Worm (Caenorhabditis elegans) whole organism, L1 larva: ENCODE results near the gene heri-1.
A peak's percentile ranks its signal among the peaks of the same experiment; 100 is the strongest.

Source experiments
- C04F5.9 ChIP-seq: sonication (generic microtip); optimal IDR thresholded peaks from 2 replicates; lab custom pipeline; 2016; ENCODE audit warnings: missing genetic modification characterization, missing compliant biosample characterization
- F16B12.6 ChIP-seq: fragments of 150-350 bp; optimal IDR thresholded peaks from 2 replicates; lab custom pipeline; 2014; ENCODE audit warnings: missing biosample characterization, missing genetic modification characterization
- alr-1 ChIP-seq: fragments of 200-800 bp; sonication (Bioruptor generic); optimal IDR thresholded peaks from 2 replicates; lab custom pipeline; 2018; ENCODE audit warnings: borderline replicate concordance, mild to moderate bottlenecking, missing genetic modification characterization, missing compliant biosample characterization
- ama-1 ChIP-seq: fragments of 150-350 bp; optimal IDR thresholded peaks from 2 replicates; lab custom pipeline; 2014
- ceh-90 ChIP-seq: sonication (generic microtip); optimal IDR thresholded peaks from 2 replicates; lab custom pipeline; 2016; ENCODE audit warnings: missing genetic modification characterization, missing compliant biosample characterization
- ces-1 ChIP-seq: fragments of 150-350 bp; optimal IDR thresholded peaks from 2 replicates; lab custom pipeline; 2014; ENCODE audit warnings: missing biosample characterization, missing genetic modification reagents, missing genetic modification characterization
- dpl-1 ChIP-seq, 3 experiments: fragments of 150-350 bp in 2 of 3; sonication (generic microtip) in 1 of 3; optimal IDR thresholded peaks; 2 replicates each; lab custom pipeline; 2014 to 2017; ENCODE audit warnings: missing biosample characterization in 3 of 3, missing genetic modification characterization in 3 of 3, missing genetic modification reagents in 3 of 3
- dsc-1 ChIP-seq: sonication (generic microtip); optimal IDR thresholded peaks from 2 replicates; lab custom pipeline; 2016; ENCODE audit warnings: mild to moderate bottlenecking, missing genetic modification characterization, missing compliant biosample characterization
- efl-3 ChIP-seq: fragments of 200-800 bp; sonication (Bioruptor generic); optimal IDR thresholded peaks from 2 replicates; lab custom pipeline; 2018; ENCODE audit warnings: mild to moderate bottlenecking, missing genetic modification characterization, missing compliant biosample characterization
- egl-13 ChIP-seq: sonication (generic microtip); optimal IDR thresholded peaks from 2 replicates; lab custom pipeline; 2016; ENCODE audit warnings: missing genotype, missing genetic modification reagents, missing genetic modification characterization, missing compliant biosample characterization
- egl-27 ChIP-seq, 2 experiments: fragments of 150-350 bp in 1 of 2; sonication (generic microtip); optimal IDR thresholded peaks; 3 replicates each; lab custom pipeline; 2017 to 2018; ENCODE audit warnings: missing biosample characterization in 2 of 2, missing genetic modification characterization in 2 of 2, missing genetic modification reagents in 2 of 2
- elt-2 ChIP-seq: sonication (generic microtip); optimal IDR thresholded peaks from 2 replicates; lab custom pipeline; 2016; ENCODE audit warnings: missing genetic modification characterization, mild to moderate bottlenecking, inconsistent platforms, missing compliant biosample characterization, missing genetic modification reagents
- elt-3 ChIP-seq, 6 experiments: fragments of 150-350 bp in 1 of 6; sonication (generic microtip); optimal IDR thresholded peaks; 2 replicates each; lab custom pipeline; 2017 to 2018; ENCODE audit warnings: missing biosample characterization in 6 of 6, missing genetic modification characterization in 6 of 6, inconsistent platforms in 1 of 6
- fkh-10 ChIP-seq: sonication (generic microtip); optimal IDR thresholded peaks from 2 replicates; lab custom pipeline; 2017; ENCODE audit warnings: missing biosample characterization, missing genetic modification reagents, missing genetic modification characterization
- fkh-4 ChIP-seq: sonication (generic microtip); optimal IDR thresholded peaks from 2 replicates; lab custom pipeline; 2016; ENCODE audit warnings: missing compliant biosample characterization, missing genetic modification characterization, borderline replicate concordance
- hlh-17 ChIP-seq: fragments of 200-800 bp; sonication (Bioruptor generic); optimal IDR thresholded peaks from 2 replicates; lab custom pipeline; 2018; ENCODE audit warnings: missing genetic modification characterization, mild to moderate bottlenecking, missing compliant biosample characterization, moderate library complexity, borderline replicate concordance
- irx-1 ChIP-seq: sonication (generic microtip); optimal IDR thresholded peaks from 2 replicates; lab custom pipeline; 2016; ENCODE audit warnings: missing genetic modification characterization, missing compliant biosample characterization
- isw-1 ChIP-seq: fragments of 200-800 bp; sonication (Bioruptor generic); IDR thresholded peaks from 2 replicates; pipeline ENCODE4 v1.3.6; 2022; ENCODE audit warnings: missing genetic modification characterization, missing compliant biosample characterization
- lin-14 ChIP-seq: fragments of 200-800 bp; sonication (Bioruptor generic); optimal IDR thresholded peaks from 2 replicates; lab custom pipeline; 2018; ENCODE audit warnings: mild to moderate bottlenecking, missing genetic modification characterization, moderate library complexity, missing compliant biosample characterization
- lin-15B ChIP-seq: fragments of 150-350 bp; sonication (generic microtip); optimal IDR thresholded peaks from 3 replicates; lab custom pipeline; 2014; ENCODE audit warnings: missing biosample characterization, missing genetic modification characterization
- lin-39 ChIP-seq: fragments of 150-350 bp; optimal IDR thresholded peaks from 2 replicates; lab custom pipeline; 2014; ENCODE audit warnings: missing biosample characterization, missing genetic modification reagents, missing genetic modification characterization
- lsy-2 ChIP-seq, 2 experiments: fragments of 150-350 bp; optimal IDR thresholded peaks; 2 replicates each; lab custom pipeline; 2014; ENCODE audit warnings: missing biosample characterization in 2 of 2, missing genetic modification characterization in 2 of 2
- mab-9 ChIP-seq: fragments of 200-800 bp; sonication (Bioruptor generic); IDR thresholded peaks from 2 replicates; pipeline ENCODE4 v1.3.6; 2022; ENCODE audit warnings: missing genetic modification reagents, missing genetic modification characterization, missing compliant biosample characterization
- mep-1 ChIP-seq: fragments of 150-350 bp; optimal IDR thresholded peaks from 2 replicates; lab custom pipeline; 2014; ENCODE audit warnings: missing biosample characterization, missing genetic modification characterization
- nhr-237 ChIP-seq: fragments of 150-350 bp; optimal IDR thresholded peaks from 2 replicates; lab custom pipeline; 2014; ENCODE audit warnings: missing biosample characterization, missing genetic modification characterization
- nhr-28 ChIP-seq: fragments of 150-350 bp; optimal IDR thresholded peaks from 2 replicates; lab custom pipeline; 2014; ENCODE audit warnings: missing biosample characterization, missing genetic modification characterization
- nhr-76 ChIP-seq: sonication (generic microtip); optimal IDR thresholded peaks from 2 replicates; lab custom pipeline; 2017; ENCODE audit warnings: missing biosample characterization, missing genetic modification characterization
- nhr-77 ChIP-seq: fragments of 150-350 bp; optimal IDR thresholded peaks from 2 replicates; lab custom pipeline; 2014; ENCODE audit warnings: missing biosample characterization, missing genetic modification characterization
- nhr-84 ChIP-seq: sonication (generic microtip); optimal IDR thresholded peaks from 2 replicates; lab custom pipeline; 2017; ENCODE audit warnings: missing biosample characterization, missing genetic modification characterization
- rnt-1 ChIP-seq: sonication (generic microtip); optimal IDR thresholded peaks from 2 replicates; lab custom pipeline; 2016; ENCODE audit warnings: mild to moderate bottlenecking, missing genetic modification characterization, moderate library complexity, missing compliant biosample characterization
- skn-1 ChIP-seq: fragments of 150-350 bp; optimal IDR thresholded peaks from 2 replicates; lab custom pipeline; 2014; ENCODE audit warnings: missing biosample characterization, missing genetic modification characterization
- snu-23 ChIP-seq: sonication (generic microtip); optimal IDR thresholded peaks from 2 replicates; lab custom pipeline; 2016; ENCODE audit warnings: missing genetic modification characterization, missing compliant biosample characterization
- swsn-7 ChIP-seq: sonication (generic microtip); optimal IDR thresholded peaks from 2 replicates; lab custom pipeline; 2016; ENCODE audit warnings: missing genetic modification characterization, missing compliant biosample characterization
- tbx-2 ChIP-seq: sonication (generic microtip); optimal IDR thresholded peaks from 2 replicates; lab custom pipeline; 2016; ENCODE audit warnings: missing genetic modification characterization, missing compliant biosample characterization
- tlp-1 ChIP-seq: fragments of 150-350 bp; optimal IDR thresholded peaks from 2 replicates; lab custom pipeline; 2014; ENCODE audit warnings: missing biosample characterization, missing genetic modification characterization
- vab-15 ChIP-seq: sonication (generic microtip); optimal IDR thresholded peaks from 2 replicates; lab custom pipeline; 2017; ENCODE audit warnings: missing genotype, mild to moderate bottlenecking, missing genetic modification characterization, missing compliant biosample characterization
- zip-4 ChIP-seq: fragments of 200-800 bp; sonication (Bioruptor generic); optimal IDR thresholded peaks from 2 replicates; lab custom pipeline; 2018; ENCODE audit warnings: mild to moderate bottlenecking, missing genetic modification characterization, moderate library complexity, missing compliant biosample characterization

The heri-1 gene

DNA sequence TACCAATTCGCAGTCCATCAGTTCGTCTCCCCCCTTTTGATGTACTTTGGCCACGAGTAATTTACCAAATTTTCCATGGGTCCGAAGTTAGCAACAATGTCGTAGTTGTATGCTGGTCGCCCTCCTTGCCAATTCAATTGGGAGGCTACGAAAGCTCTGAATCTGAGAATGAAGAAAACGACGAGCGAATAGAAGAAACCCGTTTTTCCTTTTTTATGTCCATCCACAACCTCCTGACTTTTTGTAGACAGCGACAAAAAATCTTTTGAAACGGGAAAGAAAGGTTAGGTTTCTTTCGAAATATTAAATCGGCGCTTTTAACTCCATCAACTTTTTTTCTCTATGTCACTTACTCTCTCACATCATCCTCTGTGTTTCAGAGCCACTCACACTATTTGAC lies 29.5 kb upstream of the heri-1 start:
- TF ChIP-seq ama-1 (lab: Kevin White, UChicago), result no peak
- TF ChIP-seq efl-3 (GFP tag; lab: Kevin White, UChicago), result no peak
- no peak for TF ChIP-seq isw-1
- TF ChIP-seq C04F5.9 (tag; lab: Kevin White, UChicago), result no peak
- TF ChIP-seq skn-1 (tag; lab: Kevin White, UChicago), result no peak
- no peak for TF ChIP-seq tbx-2 (tag; lab: Kevin White, UChicago)
- no peak for TF ChIP-seq mab-9 (GFP tag; lab: Robert Waterston, UW)
- TF ChIP-seq nhr-28, result no peak
- peak; percentile 62 for TF ChIP-seq fkh-10 (GFP tag; lab: Kevin White, UChicago)
- peak; percentile 16 for TF ChIP-seq rnt-1 (tag; lab: Kevin White, UChicago)
- TF ChIP-seq snu-23, result no peak
- TF ChIP-seq vab-15 (tag; lab: Kevin White, UChicago), result no peak
- no peak for TF ChIP-seq lin-39
- no peak for TF ChIP-seq alr-1 (tag; lab: Kevin White, UChicago)
- TF ChIP-seq lsy-2 (tag; optimal IDR thresholded peaks at IDR 0.05; lab: Kevin White, UChicago), result no peak
- TF ChIP-seq zip-4 (GFP tag; lab: Kevin White, UChicago), result no peak
- no peak for TF ChIP-seq ces-1 (GFP tag; lab: Kevin White, UChicago)
- no peak for TF ChIP-seq nhr-237 (tag; lab: Kevin White, UChicago)
- TF ChIP-seq mep-1 (tag; lab: Kevin White, UChicago), result no peak
- TF ChIP-seq lin-14 (GFP tag; lab: Kevin White, UChicago), result peak; percentile 52
- no peak for TF ChIP-seq tlp-1
- TF ChIP-seq ceh-90 (tag; lab: Kevin White, UChicago), result no peak
- no peak for TF ChIP-seq elt-3 (tag; optimal IDR thresholded peaks at IDR 0.05; lab: Kevin White, UChicago)
- TF ChIP-seq nhr-77 (tag; lab: Kevin White, UChicago), result no peak
- TF ChIP-seq F16B12.6 (tag; lab: Kevin White, UChicago), result no peak
- no peak for TF ChIP-seq fkh-4 (tag; lab: Kevin White, UChicago)

DNA sequence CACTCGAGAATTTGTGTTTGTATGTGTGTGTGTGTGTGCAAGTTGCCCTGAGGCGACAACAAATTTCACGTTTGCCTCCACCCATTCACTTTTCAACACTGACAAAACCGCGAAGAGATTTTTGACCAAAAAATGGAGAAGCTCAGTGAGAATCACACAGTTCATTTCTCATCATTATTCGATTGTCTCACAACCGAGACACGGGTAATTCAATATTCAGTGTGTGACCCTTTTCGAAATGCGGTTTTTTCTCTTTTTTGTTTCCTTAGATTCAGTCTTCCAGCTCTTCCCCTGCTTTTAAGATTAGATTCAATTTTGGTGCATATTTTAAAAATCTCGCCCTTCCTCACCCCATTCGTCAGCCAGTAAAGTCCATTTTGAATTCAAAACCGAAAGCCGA lies 26.5 kb upstream of the heri-1 start:
- no peak for TF ChIP-seq tbx-2 (tag; lab: Kevin White, UChicago)
- TF ChIP-seq nhr-84 (tag; lab: Kevin White, UChicago), result no peak
- TF ChIP-seq lin-14 (GFP tag; lab: Kevin White, UChicago), result peak; percentile 62
- TF ChIP-seq fkh-4 (tag; lab: Kevin White, UChicago), result no peak
- peak; percentile 42 for TF ChIP-seq fkh-10 (GFP tag; lab: Kevin White, UChicago)

DNA sequence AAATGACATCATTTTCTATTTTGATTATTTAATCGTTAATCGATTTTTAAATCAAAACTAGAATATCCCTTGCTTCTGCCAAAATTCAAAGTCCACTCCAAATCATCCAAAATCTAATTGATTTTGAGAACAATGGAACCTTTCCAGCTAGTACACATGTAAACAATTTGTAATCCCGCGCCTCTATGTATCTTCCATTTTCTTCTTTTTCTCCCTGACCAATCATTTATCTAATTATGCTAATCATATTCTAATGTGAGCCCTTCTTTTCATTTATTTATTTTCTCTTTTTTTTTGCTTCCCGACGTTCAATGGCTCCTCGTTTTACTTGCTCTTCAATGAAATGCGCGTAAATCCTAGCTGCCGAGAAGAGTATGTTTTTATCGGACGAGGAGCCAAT lies 25.1 kb upstream of the heri-1 start:
- no peak for TF ChIP-seq egl-13 (tag; lab: Kevin White, UChicago)
- peak; percentile 46 for TF ChIP-seq lin-14 (GFP tag; lab: Kevin White, UChicago)
- TF ChIP-seq dsc-1 (tag; lab: Kevin White, UChicago), result peak; percentile 63

DNA sequence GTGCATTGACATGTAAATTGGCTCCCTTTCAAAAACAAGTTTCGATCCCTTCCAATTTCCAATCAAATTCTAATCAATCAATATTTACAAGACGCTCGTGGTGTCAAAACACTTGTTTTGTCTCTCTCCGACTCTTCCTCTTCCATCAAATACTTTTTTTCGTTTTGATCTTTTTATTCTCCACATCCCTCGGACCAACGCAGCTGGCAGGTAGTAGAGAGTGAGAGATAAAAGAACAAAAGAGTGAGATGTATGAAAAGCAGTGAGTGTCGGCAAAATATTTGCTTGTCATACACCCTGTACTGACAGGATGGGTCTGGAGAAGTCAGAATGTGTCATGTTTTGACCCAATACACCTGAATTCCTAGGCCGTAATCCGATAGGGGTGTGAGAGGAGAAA lies 23.7 kb upstream of the heri-1 start:
- TF ChIP-seq lin-15B (tag; lab: Kevin White, UChicago) (no peak), egl-13 (tag; lab: Kevin White, UChicago) (no peak), egl-27 (tag; optimal IDR thresholded peaks at IDR 0.05; lab: Kevin White, UChicago) (no peak), nhr-76 (tag; lab: Kevin White, UChicago) (no peak), rnt-1 (tag; lab: Kevin White, UChicago) (peak; percentile 48), fkh-4 (tag; lab: Kevin White, UChicago) (no peak), irx-1 (tag; lab: Kevin White, UChicago) (no peak), F16B12.6 (tag; lab: Kevin White, UChicago) (no peak), lin-14 (GFP tag; lab: Kevin White, UChicago) (peak; percentile 50), snu-23 (peak; percentile 10), swsn-7 (tag; lab: Kevin White, UChicago) (no peak), nhr-28 (no peak), vab-15 (tag; lab: Kevin White, UChicago) (no peak), lsy-2 (tag; optimal IDR thresholded peaks at IDR 0.05; lab: Kevin White, UChicago) (no peak), mab-9 (GFP tag; lab: Robert Waterston, UW) (no peak), mep-1 (tag; lab: Kevin White, UChicago) (peak; percentile 33), dpl-1 (GFP tag; optimal IDR thresholded peaks at IDR 0.05; lab: Kevin White, UChicago) (no peak), elt-2 (tag; lab: Kevin White, UChicago) (no peak), hlh-17 (GFP tag; lab: Kevin White, UChicago) (no peak)
